Worm (Caenorhabditis elegans) whole organism, L1 larva: ENCODE measurements around the gene let-418.

Source experiments
- C16A3.4 ChIP-seq: fragments of 150-350 bp; optimal IDR thresholded peaks from 2 replicates; lab custom pipeline; 2014; ENCODE audit warnings: missing biosample characterization, missing genetic modification characterization
- F16B12.6 ChIP-seq: fragments of 150-350 bp; optimal IDR thresholded peaks from 2 replicates; lab custom pipeline; 2014; ENCODE audit warnings: missing biosample characterization, missing genetic modification characterization
- aha-1 ChIP-seq: fragments of 150-350 bp; optimal IDR thresholded peaks from 2 replicates; lab custom pipeline; 2014; ENCODE audit warnings: missing biosample characterization, missing genetic modification characterization
- ama-1 ChIP-seq: fragments of 150-350 bp; optimal IDR thresholded peaks from 2 replicates; lab custom pipeline; 2014
- blmp-1 ChIP-seq: fragments of 150-350 bp; optimal IDR thresholded peaks from 2 replicates; lab custom pipeline; 2014; ENCODE audit warnings: missing biosample characterization, missing genetic modification characterization
- ceh-8 ChIP-seq: fragments of 200-800 bp; sonication (Bioruptor generic); optimal IDR thresholded peaks from 2 replicates; lab custom pipeline; 2018; ENCODE audit warnings: mild to moderate bottlenecking, missing genetic modification characterization, moderate library complexity, missing compliant biosample characterization
- ceh-90 ChIP-seq: sonication (generic microtip); optimal IDR thresholded peaks from 2 replicates; lab custom pipeline; 2016; ENCODE audit warnings: missing genetic modification characterization, missing compliant biosample characterization
- dpl-1 ChIP-seq, 3 experiments: fragments of 150-350 bp in 2 of 3; sonication (generic microtip) in 1 of 3; optimal IDR thresholded peaks; 2 replicates each; lab custom pipeline; 2014 to 2017; ENCODE audit warnings: missing biosample characterization in 3 of 3, missing genetic modification characterization in 3 of 3, missing genetic modification reagents in 3 of 3
- efl-1 ChIP-seq, 4 experiments: fragments of 150-350 bp; optimal IDR thresholded peaks in 3 of 4; peaks in 1 of 4; 1 replicate in 1 of 4; 2 replicates in 3 of 4; lab custom pipeline; 2014; ENCODE audit warnings: missing biosample characterization in 2 of 4, missing genetic modification characterization in 2 of 4, missing genetic modification reagents in 2 of 4
- egl-13 ChIP-seq: sonication (generic microtip); optimal IDR thresholded peaks from 2 replicates; lab custom pipeline; 2016; ENCODE audit warnings: missing genotype, missing genetic modification reagents, missing genetic modification characterization, missing compliant biosample characterization
- egl-27 ChIP-seq, 2 experiments: fragments of 150-350 bp in 1 of 2; sonication (generic microtip); optimal IDR thresholded peaks; 3 replicates each; lab custom pipeline; 2017 to 2018; ENCODE audit warnings: missing biosample characterization in 2 of 2, missing genetic modification characterization in 2 of 2, missing genetic modification reagents in 2 of 2
- elt-2 ChIP-seq: sonication (generic microtip); optimal IDR thresholded peaks from 2 replicates; lab custom pipeline; 2016; ENCODE audit warnings: missing genetic modification characterization, mild to moderate bottlenecking, inconsistent platforms, missing compliant biosample characterization, missing genetic modification reagents
- elt-3 ChIP-seq, 6 experiments: fragments of 150-350 bp in 1 of 6; sonication (generic microtip); optimal IDR thresholded peaks; 2 replicates each; lab custom pipeline; 2017 to 2018; ENCODE audit warnings: missing biosample characterization in 6 of 6, missing genetic modification characterization in 6 of 6, inconsistent platforms in 1 of 6
- ets-5 ChIP-seq: fragments of 200-800 bp; sonication (Bioruptor generic); IDR thresholded peaks from 2 replicates; pipeline ENCODE4 v1.3.6; 2022; ENCODE audit warnings: missing genetic modification characterization, missing compliant biosample characterization
- fkh-8 ChIP-seq: sonication (generic microtip); optimal IDR thresholded peaks from 2 replicates; lab custom pipeline; 2016; ENCODE audit warnings: mild to moderate bottlenecking, missing genetic modification characterization, missing compliant biosample characterization
- fos-1 ChIP-seq: fragments of 150-350 bp; optimal IDR thresholded peaks from 2 replicates; lab custom pipeline; 2014; ENCODE audit warnings: missing biosample characterization, missing genetic modification characterization
- hlh-17 ChIP-seq: fragments of 200-800 bp; sonication (Bioruptor generic); optimal IDR thresholded peaks from 2 replicates; lab custom pipeline; 2018; ENCODE audit warnings: missing genetic modification characterization, mild to moderate bottlenecking, missing compliant biosample characterization, moderate library complexity, borderline replicate concordance
- hlh-4 ChIP-seq: sonication (generic microtip); optimal IDR thresholded peaks from 2 replicates; lab custom pipeline; 2016; ENCODE audit warnings: mild to moderate bottlenecking, missing genetic modification characterization, missing compliant biosample characterization
- irx-1 ChIP-seq: sonication (generic microtip); optimal IDR thresholded peaks from 2 replicates; lab custom pipeline; 2016; ENCODE audit warnings: missing genetic modification characterization, missing compliant biosample characterization
- jun-1 ChIP-seq: fragments of 150-350 bp; optimal IDR thresholded peaks from 2 replicates; lab custom pipeline; 2014; ENCODE audit warnings: missing biosample characterization, missing genetic modification reagents, missing genetic modification characterization
- lin-35 ChIP-seq, 2 experiments: fragments of 150-350 bp; optimal IDR thresholded peaks; 2 replicates each; lab custom pipeline; 2014; ENCODE audit warnings: missing biosample characterization in 2 of 2, missing genetic modification characterization in 2 of 2, missing genetic modification reagents in 2 of 2
- lir-3 ChIP-seq: sonication (generic microtip); optimal IDR thresholded peaks from 2 replicates; lab custom pipeline; 2016; ENCODE audit warnings: mild to moderate bottlenecking, missing genetic modification characterization, moderate library complexity, missing compliant biosample characterization; ENCODE audit not compliant: poor library complexity
- lsy-2 ChIP-seq, 2 experiments: fragments of 150-350 bp; optimal IDR thresholded peaks; 2 replicates each; lab custom pipeline; 2014; ENCODE audit warnings: missing biosample characterization in 2 of 2, missing genetic modification characterization in 2 of 2
- mdl-1 ChIP-seq, 2 experiments: fragments of 150-350 bp; optimal IDR thresholded peaks; 2 replicates each; lab custom pipeline; 2014 to 2017; ENCODE audit warnings: missing biosample characterization in 2 of 2, missing genetic modification characterization in 2 of 2, inconsistent platforms in 1 of 2
- nhr-19 ChIP-seq: fragments of 200-800 bp; sonication (Bioruptor generic); conservative IDR thresholded peaks from 2 replicates; pipeline ENCODE4 v1.3.6; 2022; ENCODE audit warnings: missing genetic modification characterization, missing compliant biosample characterization
- nhr-20 ChIP-seq: sonication (generic microtip); optimal IDR thresholded peaks from 2 replicates; lab custom pipeline; 2016; ENCODE audit warnings: mild to moderate bottlenecking, missing genetic modification characterization, missing compliant biosample characterization
- nhr-71 ChIP-seq: sonication (generic microtip); optimal IDR thresholded peaks from 2 replicates; lab custom pipeline; 2016; ENCODE audit warnings: mild to moderate bottlenecking, missing genetic modification characterization, moderate library complexity, missing compliant biosample characterization
- nhr-77 ChIP-seq: fragments of 150-350 bp; optimal IDR thresholded peaks from 2 replicates; lab custom pipeline; 2014; ENCODE audit warnings: missing biosample characterization, missing genetic modification characterization
- nhr-84 ChIP-seq: sonication (generic microtip); optimal IDR thresholded peaks from 2 replicates; lab custom pipeline; 2017; ENCODE audit warnings: missing biosample characterization, missing genetic modification characterization
- nhr-85 ChIP-seq: sonication (generic microtip); peaks from one replicate; lab custom pipeline; 2016; ENCODE audit warnings: missing genetic modification characterization, inconsistent platforms, missing compliant biosample characterization
- nhr-90 ChIP-seq: sonication (generic microtip); optimal IDR thresholded peaks from 2 replicates; lab custom pipeline; 2016; ENCODE audit warnings: mild to moderate bottlenecking, missing genetic modification characterization, missing compliant biosample characterization; ENCODE audit not compliant: poor library complexity
- pax-3 ChIP-seq: fragments of 200-800 bp; sonication (Bioruptor generic); optimal IDR thresholded peaks from 2 replicates; lab custom pipeline; 2018; ENCODE audit warnings: mild to moderate bottlenecking, missing genetic modification characterization, moderate library complexity, missing compliant biosample characterization
- rnt-1 ChIP-seq: sonication (generic microtip); optimal IDR thresholded peaks from 2 replicates; lab custom pipeline; 2016; ENCODE audit warnings: mild to moderate bottlenecking, missing genetic modification characterization, moderate library complexity, missing compliant biosample characterization
- skn-1 ChIP-seq: fragments of 150-350 bp; optimal IDR thresholded peaks from 2 replicates; lab custom pipeline; 2014; ENCODE audit warnings: missing biosample characterization, missing genetic modification characterization
- snu-23 ChIP-seq: sonication (generic microtip); optimal IDR thresholded peaks from 2 replicates; lab custom pipeline; 2016; ENCODE audit warnings: missing genetic modification characterization, missing compliant biosample characterization
- sox-4 ChIP-seq: sonication (generic microtip); optimal IDR thresholded peaks from 2 replicates; lab custom pipeline; 2016; ENCODE audit warnings: missing genetic modification characterization, missing compliant biosample characterization
- sptf-1 ChIP-seq: fragments of 150-350 bp; optimal IDR thresholded peaks from 2 replicates; lab custom pipeline; 2014; ENCODE audit warnings: missing biosample characterization, missing genetic modification characterization
- tbx-2 ChIP-seq: sonication (generic microtip); optimal IDR thresholded peaks from 2 replicates; lab custom pipeline; 2016; ENCODE audit warnings: missing genetic modification characterization, missing compliant biosample characterization
- unc-130 ChIP-seq: fragments of 150-350 bp; optimal IDR thresholded peaks from 2 replicates; lab custom pipeline; 2017; ENCODE audit warnings: missing biosample characterization, missing genetic modification characterization, inconsistent platforms
- unc-30 ChIP-seq: sonication (generic microtip); optimal IDR thresholded peaks from 2 replicates; lab custom pipeline; 2017; ENCODE audit warnings: missing biosample characterization, missing genetic modification characterization
- unc-86 ChIP-seq: sonication (generic microtip); optimal IDR thresholded peaks from 2 replicates; lab custom pipeline; 2016; ENCODE audit warnings: missing genetic modification characterization, missing compliant biosample characterization
- vab-15 ChIP-seq: sonication (generic microtip); optimal IDR thresholded peaks from 2 replicates; lab custom pipeline; 2017; ENCODE audit warnings: missing genotype, mild to moderate bottlenecking, missing genetic modification characterization, missing compliant biosample characterization
- zag-1 ChIP-seq: fragments of 150-350 bp; optimal IDR thresholded peaks from 2 replicates; lab custom pipeline; 2014; ENCODE audit warnings: missing biosample characterization, missing genetic modification characterization
- zip-4 ChIP-seq: fragments of 200-800 bp; sonication (Bioruptor generic); optimal IDR thresholded peaks from 2 replicates; lab custom pipeline; 2018; ENCODE audit warnings: mild to moderate bottlenecking, missing genetic modification characterization, moderate library complexity, missing compliant biosample characterization
- ztf-11 ChIP-seq, 2 experiments: sonication (generic microtip); optimal IDR thresholded peaks; 2 replicates each; lab custom pipeline; 2016 to 2017; ENCODE audit warnings: missing genetic modification characterization in 2 of 2, missing biosample characterization in 1 of 2, missing compliant biosample characterization in 1 of 2

The let-418 gene

ce11 chrV:5840939-5841338 is 14.3 kb downstream of the let-418 start:
- TF ChIP-seq ama-1 (lab: Kevin White, UChicago) (peak; percentile 80), ceh-90 (no peak)

ce11 chrV:5842507-5843144 is 16.0 kb downstream of the let-418 start:
- TF ChIP-seq lir-3, result no peak
- TF ChIP-seq pax-3 (tag; lab: Kevin White, UChicago), result peak; percentile 54
- peak; percentile 2 for TF ChIP-seq rnt-1 (tag; lab: Kevin White, UChicago)
- TF ChIP-seq nhr-85 (tag; lab: Kevin White, UChicago), result peak; percentile 66
- TF ChIP-seq lin-35 (GFP tag; optimal IDR thresholded peaks at IDR 0.05; lab: Kevin White, UChicago), result peak in 1 of 2 experiments; percentile 55
- peak; percentile 1 for TF ChIP-seq snu-23 (GFP tag; lab: Kevin White, UChicago)
- TF ChIP-seq efl-1 (optimal IDR thresholded peaks at IDR 0.05; lab: Kevin White, UChicago), result no peak
- peak in 1 of 2 experiments; percentile 74 for TF ChIP-seq efl-1 (GFP tag; optimal IDR thresholded peaks at IDR 0.05 in 1 of 2; lab: Kevin White, UChicago)
- peak; percentile 27 for TF ChIP-seq irx-1
- TF ChIP-seq nhr-77 (tag; lab: Kevin White, UChicago), result no peak

ce11 chrV:5843415-5844337 is 17.0 kb downstream of the let-418 start:
- TF ChIP-seq nhr-90 (tag; lab: Kevin White, UChicago), result peak; percentile 14
- peak; percentile 64 for TF ChIP-seq nhr-19 (GFP tag; lab: Robert Waterston, UW)
- no peak for TF ChIP-seq nhr-85 (tag; lab: Kevin White, UChicago)
- TF ChIP-seq elt-3 (tag; optimal IDR thresholded peaks at IDR 0.05; lab: Kevin White, UChicago), result peak in 1 of 6 experiments; percentile 22
- TF ChIP-seq jun-1 (tag; lab: Kevin White, UChicago), result peak; percentile 57
- TF ChIP-seq egl-27 (tag; optimal IDR thresholded peaks at IDR 0.05; lab: Kevin White, UChicago), result no peak
- peak; percentile 80 for TF ChIP-seq elt-2 (tag; lab: Kevin White, UChicago)
- TF ChIP-seq unc-130 (tag; lab: Kevin White, UChicago), result peak; percentile 68
- TF ChIP-seq lsy-2 (tag; optimal IDR thresholded peaks at IDR 0.05; lab: Kevin White, UChicago), result peak; percentile 63 to 72
- peak; percentile 48 for TF ChIP-seq skn-1 (tag; lab: Kevin White, UChicago)
- no peak for TF ChIP-seq F16B12.6 (tag; lab: Kevin White, UChicago)
- TF ChIP-seq tbx-2 (tag; lab: Kevin White, UChicago), result peak; percentile 28
- no peak for TF ChIP-seq ets-5 (GFP tag; lab: Robert Waterston, UW)
- no peak for TF ChIP-seq ceh-8
- TF ChIP-seq hlh-4 (tag; lab: Kevin White, UChicago), result no peak
- TF ChIP-seq blmp-1 (tag; lab: Kevin White, UChicago), result no peak
- TF ChIP-seq ama-1 (lab: Kevin White, UChicago), result peak; percentile 75
- no peak for TF ChIP-seq nhr-77 (tag; lab: Kevin White, UChicago)
- TF ChIP-seq dpl-1 (GFP tag; optimal IDR thresholded peaks at IDR 0.05; lab: Kevin White, UChicago), result peak in 2 of 3 experiments; percentile 33 to 41
- TF ChIP-seq egl-13, result no peak
- peak; percentile 76 for TF ChIP-seq nhr-20 (tag; lab: Kevin White, UChicago)
- TF ChIP-seq vab-15, result no peak
- TF ChIP-seq zip-4 (GFP tag; lab: Kevin White, UChicago), result no peak
- TF ChIP-seq C16A3.4, result peak; percentile 8
- no peak for TF ChIP-seq unc-86
- TF ChIP-seq ztf-11 (tag; optimal IDR thresholded peaks at IDR 0.05; lab: Kevin White, UChicago), result peak in 1 of 2 experiments; percentile 36
- TF ChIP-seq sox-4 (tag; lab: Kevin White, UChicago), result peak; percentile 53
- no peak for TF ChIP-seq hlh-17 (GFP tag; lab: Kevin White, UChicago)
- TF ChIP-seq lin-35 (GFP tag; optimal IDR thresholded peaks at IDR 0.05; lab: Kevin White, UChicago), result peak; percentile 33 to 58
- TF ChIP-seq nhr-71 (tag; lab: Kevin White, UChicago), result peak; percentile 87
- no peak for TF ChIP-seq fos-1 (tag; lab: Kevin White, UChicago)
- TF ChIP-seq fkh-8 (tag; lab: Kevin White, UChicago), result peak; percentile 60
- no peak for TF ChIP-seq unc-30 (tag; lab: Kevin White, UChicago)
- TF ChIP-seq mdl-1 (tag; optimal IDR thresholded peaks at IDR 0.05; lab: Kevin White, UChicago), result peak in 1 of 2 experiments; percentile 88
- TF ChIP-seq aha-1 (tag; lab: Kevin White, UChicago), result no peak
- TF ChIP-seq zag-1 (tag; lab: Kevin White, UChicago), result no peak
- TF ChIP-seq nhr-84 (tag; lab: Kevin White, UChicago), result no peak
- no peak for TF ChIP-seq sptf-1 (tag; lab: Kevin White, UChicago)
